Worm (Caenorhabditis elegans) whole organism, early embryonic: ENCODE data around the gene T21B10.4.

Experiments used
- aly-1 ChIP-seq: sonication (generic microtip); optimal IDR thresholded peaks from 2 replicates; lab custom pipeline; 2016; ENCODE audit warnings: missing genetic modification characterization, missing compliant biosample characterization
- ama-1 ChIP-seq: fragments of 150-350 bp; optimal IDR thresholded peaks from 2 replicates; lab custom pipeline; 2014
- ceh-13 ChIP-seq: fragments of 200-800 bp; sonication (Bioruptor generic); optimal IDR thresholded peaks from 2 replicates; lab custom pipeline; 2018; ENCODE audit warnings: mild to moderate bottlenecking, missing genetic modification characterization, missing compliant biosample characterization
- ceh-36 ChIP-seq: sonication (generic microtip); optimal IDR thresholded peaks from 2 replicates; lab custom pipeline; 2016; ENCODE audit warnings: missing genetic modification characterization, inconsistent platforms, missing compliant biosample characterization
- ets-7 ChIP-seq: sonication (generic microtip); optimal IDR thresholded peaks from 2 replicates; lab custom pipeline; 2016; ENCODE audit warnings: missing genotype, missing genetic modification characterization, missing compliant biosample characterization
- flt-1 ChIP-seq: fragments of 200-800 bp; sonication (Bioruptor generic); IDR thresholded peaks from 2 replicates; pipeline ENCODE4 v1.3.6; 2022; ENCODE audit warnings: missing genetic modification characterization, missing compliant biosample characterization
- hmbx-1 ChIP-seq: sonication (generic microtip); optimal IDR thresholded peaks from 2 replicates; lab custom pipeline; 2016; ENCODE audit warnings: mild to moderate bottlenecking, missing genetic modification characterization, missing compliant biosample characterization
- hmg-4 ChIP-seq: fragments of 200-800 bp; sonication (Bioruptor generic); optimal IDR thresholded peaks from 2 replicates; lab custom pipeline; 2018; ENCODE audit warnings: mild to moderate bottlenecking, missing genetic modification characterization, missing compliant biosample characterization
- hnd-1 ChIP-seq: sonication (generic microtip); optimal IDR thresholded peaks from 2 replicates; lab custom pipeline; 2016; ENCODE audit warnings: missing genetic modification characterization, missing compliant biosample characterization
- scrt-1 ChIP-seq: fragments of 200-800 bp; sonication (Bioruptor generic); IDR thresholded peaks from 2 replicates; pipeline ENCODE4 v1.3.6; 2022; ENCODE audit warnings: missing genetic modification characterization, missing compliant biosample characterization
- tbx-11 ChIP-seq: fragments of 200-800 bp; sonication (Bioruptor generic); IDR thresholded peaks from 2 replicates; pipeline ENCODE4 v1.3.6; 2022; ENCODE audit warnings: missing genetic modification characterization, missing compliant biosample characterization

DNA sequence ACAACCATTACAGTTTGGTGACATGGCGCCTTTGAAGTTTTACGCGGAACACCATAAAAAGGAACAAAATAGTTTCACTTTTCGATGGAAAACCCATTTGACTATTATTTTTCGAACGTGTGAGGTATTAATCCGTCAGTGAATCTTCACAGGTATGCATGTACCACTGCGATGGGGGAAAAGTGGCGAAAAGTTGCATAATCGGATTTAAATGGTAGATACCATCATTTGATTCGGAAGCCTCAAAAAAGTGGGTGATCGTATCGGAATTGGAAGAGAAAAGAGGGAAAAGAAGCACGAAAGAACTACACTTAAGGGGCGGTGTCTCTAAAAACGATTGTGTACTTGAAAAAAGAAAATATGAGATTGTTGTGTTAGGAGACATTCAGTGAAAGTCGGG is 13.0 kb downstream of the T21B10.4 start:
- no peak for TF ChIP-seq flt-1
- TF ChIP-seq hnd-1 (tag; lab: Kevin White, UChicago), result no peak
- no peak for TF ChIP-seq ama-1 (lab: Kevin White, UChicago)
- TF ChIP-seq hmg-4 (GFP tag; lab: Kevin White, UChicago), result no peak
- no peak for TF ChIP-seq tbx-11 (GFP tag; lab: Robert Waterston, UW)
- no peak for TF ChIP-seq scrt-1
- TF ChIP-seq ets-7 (tag; lab: Kevin White, UChicago), result no peak
- TF ChIP-seq ceh-13 (GFP tag; lab: Kevin White, UChicago), result no peak
- no peak for TF ChIP-seq ceh-36 (tag; lab: Kevin White, UChicago)
- TF ChIP-seq aly-1, result no peak
- TF ChIP-seq hmbx-1 (tag; lab: Kevin White, UChicago), result no peak
